4 worm cellular contexts compared by ENCODE assay signal in genomic region chrII:11103052-11103451, ce11.
TF ChIP-seq lines count a peak whose summit lies in the region.

No protein-coding gene starts in this region.

TF ChIP-seq in whole organism, L2 larva, 48 proteins besides CTCF, POLR2A, EP300 and RAD21 (continues in another document):
- TF ChIP-seq alr-1 (tag; optimal IDR thresholded peaks at IDR 0.05; lab: Kevin White, UChicago), result no peak
- peak in 1 of 2 experiments; percentile 4 for TF ChIP-seq mdl-1 (tag; optimal IDR thresholded peaks at IDR 0.05; lab: Kevin White, UChicago)
- peak; percentile 45 for TF ChIP-seq F13H6.1 (tag; optimal IDR thresholded peaks at IDR 0.05; lab: Kevin White, UChicago)
- peak; percentile 91 for TF ChIP-seq C34F6.9 (tag; optimal IDR thresholded peaks at IDR 0.05; lab: Kevin White, UChicago)
- no peak for TF ChIP-seq nhr-6 (tag; optimal IDR thresholded peaks at IDR 0.05; lab: Kevin White, UChicago)
- TF ChIP-seq ztf-4 (tag; optimal IDR thresholded peaks at IDR 0.05; lab: Kevin White, UChicago), result no peak
- TF ChIP-seq sem-4 (tag; optimal IDR thresholded peaks at IDR 0.05; lab: Kevin White, UChicago), result no peak
- peak; percentile 52 to 82 for TF ChIP-seq lsy-2 (tag; optimal IDR thresholded peaks at IDR 0.05; lab: Kevin White, UChicago)
- peak; percentile 59 for TF ChIP-seq gmeb-1 (tag; optimal IDR thresholded peaks at IDR 0.05; lab: Kevin White, UChicago)
- TF ChIP-seq snpc-4 (tag; optimal IDR thresholded peaks at IDR 0.05; lab: Kevin White, UChicago), result peak; percentile 8
- TF ChIP-seq nhr-11 (tag; optimal IDR thresholded peaks at IDR 0.05; lab: Kevin White, UChicago), result no peak
- TF ChIP-seq sma-3 (GFP tag; optimal IDR thresholded peaks at IDR 0.05; lab: Kevin White, UChicago), result peak; percentile 29
- peak; percentile 68 for TF ChIP-seq lin-11 (tag; optimal IDR thresholded peaks at IDR 0.05; lab: Kevin White, UChicago)
- TF ChIP-seq elt-3 (tag; optimal IDR thresholded peaks at IDR 0.05; lab: Kevin White, UChicago), result no peak
- peak; percentile 75 for TF ChIP-seq crh-2 (tag; optimal IDR thresholded peaks at IDR 0.05; lab: Kevin White, UChicago)
- no peak for TF ChIP-seq blmp-1 (tag; optimal IDR thresholded peaks at IDR 0.05; lab: Kevin White, UChicago; ENCODE audit: insufficient read depth)
- TF ChIP-seq nhr-237 (tag; optimal IDR thresholded peaks at IDR 0.05; lab: Kevin White, UChicago), result no peak
- TF ChIP-seq lin-13 (GFP tag; optimal IDR thresholded peaks at IDR 0.05; lab: Kevin White, UChicago), result peak; percentile 51
- TF ChIP-seq nhr-25 (tag; optimal IDR thresholded peaks at IDR 0.05; lab: Kevin White, UChicago), result peak; percentile 20
- no peak for TF ChIP-seq ztf-1 (GFP tag; conservative IDR thresholded peaks at IDR 0.05; lab: Robert Waterston, UW)
- peak; percentile 80 for TF ChIP-seq unc-55 (GFP tag; optimal IDR thresholded peaks at IDR 0.05; lab: Kevin White, UChicago)
- peak; percentile 37 for TF ChIP-seq fos-1 (tag; optimal IDR thresholded peaks at IDR 0.05; lab: Kevin White, UChicago)
- TF ChIP-seq aly-2 (tag; optimal IDR thresholded peaks at IDR 0.05; lab: Kevin White, UChicago), result no peak

TF ChIP-seq in whole organism, L4 larva, 104 proteins besides CTCF, POLR2A, EP300 and RAD21 (continues in another document):
- TF ChIP-seq zip-11 (GFP tag; IDR thresholded peaks at IDR 0.05; lab: Robert Waterston, UW) (no peak), lin-29 (GFP tag; IDR thresholded peaks at IDR 0.05; lab: Robert Waterston, UW) (no peak), ceh-28 (tag; optimal IDR thresholded peaks at IDR 0.05; lab: Kevin White, UChicago) (no peak), aha-1 (tag; lab: Kevin White, UChicago) (peak; percentile 83), egl-43 (GFP tag; IDR thresholded peaks at IDR 0.05; lab: Robert Waterston, UW) (no peak), nhr-11 (tag; optimal IDR thresholded peaks at IDR 0.05; lab: Kevin White, UChicago) (peak; percentile 32), dve-1 (tag; optimal IDR thresholded peaks at IDR 0.05; lab: Kevin White, UChicago; ENCODE audit: insufficient read depth) (peak; percentile 80), dmd-8 (GFP tag; IDR thresholded peaks at IDR 0.05; lab: Robert Waterston, UW) (no peak), nhr-42 (GFP tag; IDR thresholded peaks at IDR 0.05; lab: Robert Waterston, UW) (0 out of 2 replicates have a peak, but pooled peaks have one; percentile 11), ceh-32 (tag; optimal IDR thresholded peaks at IDR 0.05; lab: Kevin White, UChicago; ENCODE audit: poor library complexity) (no peak), ceh-82 (tag; optimal IDR thresholded peaks at IDR 0.05; lab: Kevin White, UChicago) (no peak), fkh-10 (GFP tag; optimal IDR thresholded peaks at IDR 0.05; lab: Kevin White, UChicago) (peak; percentile 29), ctbp-1 (GFP tag; IDR thresholded peaks at IDR 0.05; lab: Robert Waterston, UW) (no peak), fos-1 (tag; optimal IDR thresholded peaks at IDR 0.05; lab: Kevin White, UChicago) (no peak), Y75B8A.6 (GFP tag; IDR thresholded peaks at IDR 0.05; lab: Robert Waterston, UW) (no peak), arid-1 (GFP tag; conservative IDR thresholded peaks at IDR 0.05; lab: Robert Waterston, UW) (no peak), rbr-2 (tag; optimal IDR thresholded peaks at IDR 0.05; lab: Kevin White, UChicago) (peak; percentile 56), nhr-10 (tag; optimal IDR thresholded peaks at IDR 0.05; lab: Kevin White, UChicago) (no peak), dmd-6 (GFP tag; IDR thresholded peaks at IDR 0.05; lab: Robert Waterston, UW) (peak; percentile 49; the same call in 1 of the 2 replicates), aly-2 (tag; optimal IDR thresholded peaks at IDR 0.05; lab: Kevin White, UChicago) (no peak), daf-16 (GFP tag; optimal IDR thresholded peaks at IDR 0.05; lab: Kevin White, UChicago) (no peak), daf-16 (tag; optimal IDR thresholded peaks at IDR 0.05; lab: Kevin White, UChicago) (peak; percentile 59), Y5F2A.4 (GFP tag; optimal IDR thresholded peaks at IDR 0.05; lab: Kevin White, UChicago) (no peak), nhr-6 (tag; optimal IDR thresholded peaks at IDR 0.05; lab: Kevin White, UChicago) (peak; percentile 76), ceh-20 (GFP tag; IDR thresholded peaks at IDR 0.05; lab: Robert Waterston, UW) (no peak)

TF ChIP-seq in whole organism, late embryonic, 69 proteins besides CTCF, POLR2A, EP300 and RAD21:
- TF ChIP-seq hlh-30 (tag; optimal IDR thresholded peaks at IDR 0.05; lab: Kevin White, UChicago; ENCODE audit: insufficient read depth) (peak; percentile 66), unc-42 (tag; optimal IDR thresholded peaks at IDR 0.05; lab: Kevin White, UChicago) (no peak), nfya-1 (tag; optimal IDR thresholded peaks at IDR 0.05; lab: Kevin White, UChicago) (peak; percentile 63), pha-4 (tag; optimal IDR thresholded peaks at IDR 0.05; lab: Kevin White, UChicago) (no peak)

TF ChIP-seq in whole organism, mixed stage, embryonic, 35 proteins besides CTCF, POLR2A, EP300 and RAD21:
- TF ChIP-seq sptf-1 (tag; optimal IDR thresholded peaks at IDR 0.05; lab: Kevin White, UChicago) (no peak), elt-1 (tag; optimal IDR thresholded peaks at IDR 0.05; lab: Kevin White, UChicago; ENCODE audit: borderline replicate concordance, insufficient read depth) (no peak), lsy-2 (tag; optimal IDR thresholded peaks at IDR 0.05; lab: Kevin White, UChicago) (peak; percentile 40), elt-3 (tag; optimal IDR thresholded peaks at IDR 0.05; lab: Kevin White, UChicago) (no peak), mep-1 (tag; optimal IDR thresholded peaks at IDR 0.05; lab: Kevin White, UChicago) (peak; percentile 71), ztf-11 (tag; optimal IDR thresholded peaks at IDR 0.05; lab: Kevin White, UChicago) (no peak), nhr-12 (tag; optimal IDR thresholded peaks at IDR 0.05; lab: Kevin White, UChicago) (no peak), ces-1 (GFP tag; optimal IDR thresholded peaks at IDR 0.05; lab: Kevin White, UChicago) (peak; percentile 12), nhr-76 (tag; optimal IDR thresholded peaks at IDR 0.05; lab: Kevin White, UChicago) (no peak), cnd-1 (tag; optimal IDR thresholded peaks at IDR 0.05; lab: Kevin White, UChicago) (no peak), lin-13 (tag; optimal IDR thresholded peaks at IDR 0.05; lab: Kevin White, UChicago) (no peak), nhr-237 (tag; optimal IDR thresholded peaks at IDR 0.05; lab: Kevin White, UChicago) (peak; percentile 26), bed-3 (GFP tag; optimal IDR thresholded peaks at IDR 0.05; lab: Kevin White, UChicago) (no peak), blmp-1 (tag; optimal IDR thresholded peaks at IDR 0.05; lab: Kevin White, UChicago) (no peak), drap-1 (GFP tag; optimal IDR thresholded peaks at IDR 0.05; lab: Kevin White, UChicago) (no peak), unc-62 (GFP tag; optimal IDR thresholded peaks at IDR 0.05; lab: Kevin White, UChicago) (no peak), pha-4 (tag; optimal IDR thresholded peaks at IDR 0.05; lab: Kevin White, UChicago) (peak; percentile 25), mab-5 (tag; optimal IDR thresholded peaks at IDR 0.05; lab: Kevin White, UChicago) (no peak), ceh-39 (tag; optimal IDR thresholded peaks at IDR 0.05; lab: Kevin White, UChicago) (no peak), zip-8 (tag; optimal IDR thresholded peaks at IDR 0.05; lab: Kevin White, UChicago) (no peak), sem-2 (GFP tag; optimal IDR thresholded peaks at IDR 0.05; lab: Kevin White, UChicago) (no peak), unc-120 (tag; optimal IDR thresholded peaks at IDR 0.05; lab: Kevin White, UChicago; ENCODE audit: poor library complexity, severe bottlenecking) (peak; percentile 67), tbx-8 (GFP tag; optimal IDR thresholded peaks at IDR 0.05; lab: Kevin White, UChicago) (no peak), snpc-4 (tag; optimal IDR thresholded peaks at IDR 0.05; lab: Kevin White, UChicago) (no peak), hlh-1 (tag; optimal IDR thresholded peaks at IDR 0.05; lab: Kevin White, UChicago) (peak; percentile 90), ceh-43 (GFP tag; optimal IDR thresholded peaks at IDR 0.05; lab: Kevin White, UChicago) (no peak)
